Worm (Caenorhabditis elegans) whole organism, early embryonic: ENCODE measurements around the gene K09H11.6.
A peak's percentile ranks its signal among the peaks of the same experiment; 100 is the strongest.
"Not testable (repeated sequence)": the region's sequence is repeated elsewhere in the genome, so short reads cannot be mapped to it uniquely, and the experiment has no call there.

ENCODE experiments used
- F13C5.2 ChIP-seq: sonication (generic microtip); optimal IDR thresholded peaks from 2 replicates; lab custom pipeline; 2017; ENCODE audit warnings: mild to moderate bottlenecking, missing genetic modification characterization, inconsistent platforms, missing compliant biosample characterization
- ama-1 ChIP-seq: fragments of 150-350 bp; optimal IDR thresholded peaks from 2 replicates; lab custom pipeline; 2014
- flt-1 ChIP-seq: fragments of 200-800 bp; sonication (Bioruptor generic); IDR thresholded peaks from 2 replicates; pipeline ENCODE4 v1.3.6; 2022; ENCODE audit warnings: missing genetic modification characterization, missing compliant biosample characterization
- hmg-4 ChIP-seq: fragments of 200-800 bp; sonication (Bioruptor generic); optimal IDR thresholded peaks from 2 replicates; lab custom pipeline; 2018; ENCODE audit warnings: mild to moderate bottlenecking, missing genetic modification characterization, missing compliant biosample characterization
- hnd-1 ChIP-seq: sonication (generic microtip); optimal IDR thresholded peaks from 2 replicates; lab custom pipeline; 2016; ENCODE audit warnings: missing genetic modification characterization, missing compliant biosample characterization
- pes-1 ChIP-seq: fragments of 200-800 bp; sonication (Bioruptor generic); IDR thresholded peaks from 2 replicates; pipeline ENCODE4 v1.3.6; 2022; ENCODE audit warnings: missing genetic modification reagents, missing genetic modification characterization, missing compliant biosample characterization
- sea-1 ChIP-seq: fragments of 200-800 bp; sonication (Bioruptor generic); conservative IDR thresholded peaks from 2 replicates; pipeline ENCODE4 v1.3.6; 2022; ENCODE audit warnings: missing genetic modification characterization, missing compliant biosample characterization
- tbx-11 ChIP-seq: fragments of 200-800 bp; sonication (Bioruptor generic); IDR thresholded peaks from 2 replicates; pipeline ENCODE4 v1.3.6; 2022; ENCODE audit warnings: missing genetic modification characterization, missing compliant biosample characterization
- tbx-37 ChIP-seq: fragments of 200-800 bp; sonication (Bioruptor generic); conservative IDR thresholded peaks from 2 replicates; pipeline ENCODE4 v1.3.6; 2022; ENCODE audit warnings: missing genetic modification reagents, missing genetic modification characterization, missing compliant biosample characterization

DNA sequence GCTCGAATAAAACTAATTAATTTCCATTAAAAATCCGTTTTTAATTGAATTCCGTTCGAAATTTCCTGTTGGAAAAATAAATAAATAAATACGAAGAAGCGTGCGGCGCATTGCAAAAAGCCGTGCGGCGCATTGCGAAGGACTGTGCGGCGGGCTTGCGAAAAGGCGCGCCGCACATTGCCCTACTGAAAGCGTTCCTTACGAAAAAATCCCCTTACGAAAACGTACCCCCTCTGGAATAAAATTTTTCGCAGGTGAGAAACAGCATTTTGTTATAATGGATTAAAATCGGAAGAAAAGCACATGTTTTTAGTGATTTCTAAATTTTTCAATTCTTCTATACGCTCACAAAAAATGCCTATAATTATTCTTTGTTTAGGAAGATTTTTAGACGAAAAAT lies 42.2 kb upstream of the K09H11.6 start:
- TF ChIP-seq hnd-1 (tag; lab: Kevin White, UChicago); hmg-4 (GFP tag; lab: Kevin White, UChicago); tbx-11; flt-1 (GFP tag; lab: Robert Waterston, UW); ama-1 (lab: Kevin White, UChicago); tbx-37 (GFP tag; lab: Robert Waterston, UW); F13C5.2: not testable (repeated sequence)
- TF ChIP-seq sea-1 (GFP tag; lab: Robert Waterston, UW) (peak; percentile 61; the same call in 1 of the 2 replicates), pes-1 (GFP tag; lab: Robert Waterston, UW) (peak; percentile 73)
